Worm (Caenorhabditis elegans) whole organism, L4/young adult: ENCODE results near the gene clec-88.

Experiments
- W03F9.2 ChIP-seq: fragments of 150-350 bp; optimal IDR thresholded peaks from 2 replicates; lab custom pipeline; 2014; ENCODE audit warnings: missing biosample characterization, missing genetic modification characterization
- dao-5 ChIP-seq: sonication (generic microtip); optimal IDR thresholded peaks from 2 replicates; lab custom pipeline; 2016; ENCODE audit warnings: missing genotype, missing genetic modification characterization, moderate library complexity, missing compliant biosample characterization
- him-1 ChIP-seq: sonication (generic microtip); optimal IDR thresholded peaks from 2 replicates; lab custom pipeline; 2016; ENCODE audit warnings: missing genotype, missing genetic modification reagents, missing genetic modification characterization, missing compliant biosample characterization

DNA sequence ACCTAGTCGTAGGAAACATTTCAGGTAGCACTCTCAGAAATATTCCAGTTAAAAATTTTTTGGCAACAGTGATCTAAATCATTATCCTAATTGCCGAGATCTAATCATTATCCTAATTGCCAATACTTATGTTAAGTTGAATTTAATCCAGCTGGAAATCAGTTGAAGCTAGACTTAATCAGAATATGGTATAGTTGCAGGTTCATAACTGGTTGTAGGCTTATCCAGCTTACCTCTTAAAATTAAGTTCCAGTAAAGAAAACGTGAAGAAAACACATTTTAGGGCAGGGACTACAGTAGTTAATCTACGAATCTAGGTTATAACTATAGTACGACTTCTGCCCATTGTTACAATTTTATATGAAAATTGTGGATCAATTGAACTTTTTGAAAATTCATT, 11.2 kb downstream of the clec-88 start:
- TF ChIP-seq dao-5 (tag; lab: Kevin White, UChicago) (no peak), him-1 (no peak), W03F9.2 (tag; lab: Kevin White, UChicago) (no peak)
